Worm (Caenorhabditis elegans) whole organism, late embryonic: Measurements from ENCODE around the gene C11E4.8.
A peak's percentile ranks its signal among the peaks of the same experiment; 100 is the strongest.

Experiments
- C08G9.2 ChIP-seq: sonication (generic microtip); optimal IDR thresholded peaks from 2 replicates; lab custom pipeline; 2016; ENCODE audit warnings: mild to moderate bottlenecking, missing genetic modification characterization, moderate library complexity, missing compliant biosample characterization
- C38D4.7 ChIP-seq: fragments of 200-800 bp; sonication (Bioruptor generic); optimal IDR thresholded peaks from 2 replicates; lab custom pipeline; 2018; ENCODE audit warnings: mild to moderate bottlenecking, missing genetic modification characterization, moderate library complexity, missing compliant biosample characterization
- K02D7.2 ChIP-seq: sonication (generic microtip); optimal IDR thresholded peaks from 2 replicates; lab custom pipeline; 2017; ENCODE audit warnings: mild to moderate bottlenecking, missing genetic modification characterization, missing compliant biosample characterization
- K09A11.1 ChIP-seq: sonication (generic microtip); optimal IDR thresholded peaks from 2 replicates; lab custom pipeline; 2017; ENCODE audit warnings: antibody characterized with exemption, mild to moderate bottlenecking, missing genetic modification characterization, missing compliant biosample characterization; ENCODE audit not compliant: insufficient read depth
- Y22D7AL.16 ChIP-seq: sonication (generic microtip); optimal IDR thresholded peaks from 2 replicates; lab custom pipeline; 2016; ENCODE audit warnings: missing genetic modification characterization, missing compliant biosample characterization
- ahr-1 ChIP-seq: sonication (generic microtip); optimal IDR thresholded peaks from 2 replicates; lab custom pipeline; 2016; ENCODE audit warnings: missing genetic modification characterization, missing compliant biosample characterization
- ama-1 ChIP-seq: fragments of 150-350 bp; optimal IDR thresholded peaks from 2 replicates; lab custom pipeline; 2014
- ceh-19 ChIP-seq: fragments of 200-800 bp; sonication (Bioruptor generic); optimal IDR thresholded peaks from 2 replicates; lab custom pipeline; 2018; ENCODE audit warnings: mild to moderate bottlenecking, missing genetic modification characterization, missing compliant biosample characterization
- ceh-2 ChIP-seq: sonication (generic microtip); optimal IDR thresholded peaks from 2 replicates; lab custom pipeline; 2016; ENCODE audit warnings: missing genotype, missing genetic modification characterization, missing compliant biosample characterization
- ceh-31 ChIP-seq: sonication (generic microtip); optimal IDR thresholded peaks from 2 replicates; lab custom pipeline; 2016; ENCODE audit warnings: missing genetic modification characterization, missing compliant biosample characterization
- ceh-34 ChIP-seq: sonication (generic microtip); optimal IDR thresholded peaks from 2 replicates; lab custom pipeline; 2016; ENCODE audit warnings: mild to moderate bottlenecking, missing genetic modification characterization, missing compliant biosample characterization
- ceh-6 ChIP-seq: fragments of 200-800 bp; sonication (Bioruptor generic); optimal IDR thresholded peaks from 2 replicates; lab custom pipeline; 2018; ENCODE audit warnings: mild to moderate bottlenecking, missing genetic modification characterization, missing compliant biosample characterization
- ceh-9 ChIP-seq: sonication (generic microtip); optimal IDR thresholded peaks from 2 replicates; lab custom pipeline; 2016; ENCODE audit warnings: mild to moderate bottlenecking, missing genetic modification characterization, inconsistent platforms, missing compliant biosample characterization
- che-1 ChIP-seq: sonication (generic microtip); optimal IDR thresholded peaks from 2 replicates; lab custom pipeline; 2016; ENCODE audit warnings: mild to moderate bottlenecking, missing genetic modification characterization, missing compliant biosample characterization
- elt-4 ChIP-seq: sonication (generic microtip); optimal IDR thresholded peaks from 2 replicates; lab custom pipeline; 2016; ENCODE audit warnings: missing genetic modification characterization, missing compliant biosample characterization
- ets-4 ChIP-seq: sonication (generic microtip); optimal IDR thresholded peaks from 2 replicates; lab custom pipeline; 2016; ENCODE audit warnings: missing genetic modification characterization, missing compliant biosample characterization
- fkh-10 ChIP-seq: fragments of 150-350 bp; optimal IDR thresholded peaks from 2 replicates; lab custom pipeline; 2014; ENCODE audit warnings: missing biosample characterization, missing genetic modification reagents, missing genetic modification characterization
- fkh-6 ChIP-seq: sonication (generic microtip); optimal IDR thresholded peaks from 2 replicates; lab custom pipeline; 2016; ENCODE audit warnings: missing genetic modification characterization, missing compliant biosample characterization
- gmeb-2 ChIP-seq: sonication (generic microtip); optimal IDR thresholded peaks from 2 replicates; lab custom pipeline; 2016; ENCODE audit warnings: missing genetic modification characterization, inconsistent platforms, missing compliant biosample characterization
- hlh-6 ChIP-seq: sonication (generic microtip); optimal IDR thresholded peaks from 2 replicates; lab custom pipeline; 2016; ENCODE audit warnings: missing genotype, missing genetic modification characterization, missing compliant biosample characterization
- hlh-8 ChIP-seq: sonication (generic microtip); optimal IDR thresholded peaks from 2 replicates; lab custom pipeline; 2016; ENCODE audit warnings: missing genotype, missing genetic modification characterization, missing compliant biosample characterization
- lin-11 ChIP-seq: fragments of 200-800 bp; sonication (Bioruptor generic); optimal IDR thresholded peaks from 2 replicates; lab custom pipeline; 2018; ENCODE audit warnings: mild to moderate bottlenecking, missing genetic modification characterization, missing compliant biosample characterization
- madf-2 ChIP-seq: sonication (generic microtip); optimal IDR thresholded peaks from 2 replicates; lab custom pipeline; 2017; ENCODE audit warnings: missing genetic modification characterization, missing compliant biosample characterization
- mec-3 ChIP-seq: sonication (generic microtip); optimal IDR thresholded peaks from 2 replicates; lab custom pipeline; 2016; ENCODE audit warnings: borderline replicate concordance, missing genetic modification characterization, missing compliant biosample characterization
- npax-4 ChIP-seq: sonication (generic microtip); optimal IDR thresholded peaks from 2 replicates; lab custom pipeline; 2016; ENCODE audit warnings: missing genetic modification characterization, missing compliant biosample characterization
- pag-3 ChIP-seq: sonication (generic microtip); optimal IDR thresholded peaks from 2 replicates; lab custom pipeline; 2016; ENCODE audit warnings: missing compliant biosample characterization, missing genetic modification characterization, borderline replicate concordance
- pha-2 ChIP-seq: sonication (generic microtip); optimal IDR thresholded peaks from 2 replicates; lab custom pipeline; 2017; ENCODE audit warnings: mild to moderate bottlenecking, missing genetic modification characterization, missing compliant biosample characterization
- pha-4 ChIP-seq: fragments of 150-350 bp; optimal IDR thresholded peaks from 2 replicates; lab custom pipeline; 2018; ENCODE audit warnings: missing biosample characterization, missing genetic modification reagents, missing genetic modification characterization
- pros-1 ChIP-seq: fragments of 150-350 bp; optimal IDR thresholded peaks from 2 replicates; lab custom pipeline; 2014; ENCODE audit warnings: missing biosample characterization, missing genetic modification reagents, missing genetic modification characterization
- ref-2 ChIP-seq: sonication (generic microtip); optimal IDR thresholded peaks from 2 replicates; lab custom pipeline; 2016; ENCODE audit warnings: missing genetic modification characterization, missing compliant biosample characterization
- rnt-1 ChIP-seq: sonication (generic microtip); optimal IDR thresholded peaks from 2 replicates; lab custom pipeline; 2016; ENCODE audit warnings: missing genetic modification characterization, missing compliant biosample characterization
- sdc-2 ChIP-seq: sonication (generic microtip); optimal IDR thresholded peaks from 2 replicates; lab custom pipeline; 2016; ENCODE audit warnings: missing genotype, missing genetic modification characterization, missing compliant biosample characterization
- sox-4 ChIP-seq: sonication (generic microtip); optimal IDR thresholded peaks from 2 replicates; lab custom pipeline; 2017; ENCODE audit warnings: mild to moderate bottlenecking, missing genetic modification characterization, inconsistent platforms, missing compliant biosample characterization
- syd-9 ChIP-seq: sonication (generic microtip); optimal IDR thresholded peaks from 2 replicates; lab custom pipeline; 2016; ENCODE audit warnings: mild to moderate bottlenecking, missing genetic modification characterization, moderate library complexity, missing compliant biosample characterization
- tbx-2 ChIP-seq: sonication (generic microtip); optimal IDR thresholded peaks from 2 replicates; lab custom pipeline; 2016; ENCODE audit warnings: missing genetic modification characterization, missing compliant biosample characterization
- ttx-3 ChIP-seq: sonication (generic microtip); optimal IDR thresholded peaks from 2 replicates; lab custom pipeline; 2016; ENCODE audit warnings: missing genetic modification reagents, missing genetic modification characterization, missing compliant biosample characterization
- unc-3 ChIP-seq, 2 experiments: fragments of 200-800 bp in 1 of 2; sonication (Bioruptor generic) in 1 of 2; sonication (generic microtip) in 1 of 2; conservative IDR thresholded peaks in 1 of 2; optimal IDR thresholded peaks in 1 of 2; 2 replicates each; pipeline versions ENCODE4 v1.3.6 to Lab custom; 2016 to 2022; ENCODE audit warnings: missing compliant biosample characterization in 2 of 2, missing genetic modification characterization in 2 of 2, missing genetic modification reagents in 1 of 2
- unc-42 ChIP-seq: sonication (generic microtip); optimal IDR thresholded peaks from 2 replicates; lab custom pipeline; 2016; ENCODE audit warnings: missing genotype, missing genetic modification characterization, missing compliant biosample characterization
- unc-55 ChIP-seq: sonication (generic microtip); optimal IDR thresholded peaks from 2 replicates; lab custom pipeline; 2017; ENCODE audit warnings: missing biosample characterization, missing genetic modification reagents, missing genetic modification characterization
- unc-86 ChIP-seq: sonication (generic microtip); optimal IDR thresholded peaks from 2 replicates; lab custom pipeline; 2016; ENCODE audit warnings: missing genetic modification characterization, missing compliant biosample characterization
- zip-5 ChIP-seq: sonication (generic microtip); optimal IDR thresholded peaks from 2 replicates; lab custom pipeline; 2016; ENCODE audit warnings: missing genetic modification characterization, missing compliant biosample characterization

The C11E4.8 gene

DNA sequence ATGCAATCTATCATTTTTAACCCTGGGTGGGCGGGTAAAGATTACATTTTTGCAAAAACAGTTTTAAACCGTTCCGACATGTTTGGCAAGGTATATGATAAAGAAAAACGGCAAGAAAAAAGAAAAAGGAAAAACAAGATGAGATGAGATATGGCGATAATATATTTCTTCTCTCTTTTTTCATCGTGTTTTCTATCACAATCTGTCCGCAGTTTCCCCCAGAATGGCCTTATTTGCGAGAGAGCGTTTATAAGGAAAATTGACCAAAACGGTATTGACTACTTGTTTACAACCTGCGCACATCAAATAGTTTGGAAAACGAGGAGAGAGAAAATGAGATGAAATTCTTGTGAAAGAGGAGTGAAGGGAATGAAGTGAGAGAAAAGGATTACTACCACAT is 47.2 kb downstream of the C11E4.8 start:
- TF ChIP-seq unc-55 (GFP tag; lab: Kevin White, UChicago) (no peak), sox-4 (tag; lab: Kevin White, UChicago) (no peak), K02D7.2 (no peak), ceh-34 (tag; lab: Kevin White, UChicago) (no peak), elt-4 (no peak), ref-2 (tag; lab: Kevin White, UChicago) (no peak), ttx-3 (tag; lab: Kevin White, UChicago) (no peak), lin-11 (no peak), ets-4 (tag; lab: Kevin White, UChicago) (no peak), pag-3 (no peak), ceh-9 (tag; lab: Kevin White, UChicago) (no peak), unc-3 (GFP tag; conservative IDR thresholded peaks at IDR 0.05; lab: Robert Waterston, UW) (no peak), unc-3 (tag; optimal IDR thresholded peaks at IDR 0.05; lab: Kevin White, UChicago) (no peak), Y22D7AL.16 (tag; lab: Kevin White, UChicago) (no peak), npax-4 (tag; lab: Kevin White, UChicago) (no peak), pros-1 (tag; lab: Kevin White, UChicago) (no peak), gmeb-2 (tag; lab: Kevin White, UChicago) (no peak), ceh-19 (no peak), unc-86 (tag; lab: Kevin White, UChicago) (no peak), madf-2 (tag; lab: Kevin White, UChicago) (no peak)

DNA sequence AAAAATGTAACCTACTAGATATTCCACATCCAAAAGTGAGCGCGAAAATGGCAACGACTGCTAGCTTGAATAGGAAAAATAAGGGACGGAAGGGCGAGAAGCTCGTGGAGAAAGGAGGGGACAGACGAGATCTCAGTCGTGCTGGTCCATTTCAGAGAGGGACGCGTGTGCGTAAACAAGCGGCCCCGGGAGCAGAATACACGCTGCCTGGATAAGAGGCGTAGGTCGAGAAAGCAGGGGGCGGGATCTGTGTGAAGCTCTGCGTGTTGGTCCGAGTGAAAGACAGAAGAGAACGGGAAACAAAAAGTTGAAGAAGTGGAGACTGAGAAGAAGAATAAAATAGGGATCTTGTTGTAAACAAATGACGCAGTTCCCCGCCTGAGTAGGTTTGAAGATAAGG is 48.3 kb downstream of the C11E4.8 start, which contains the start of gene T14B1.1:
Gene T14B1.1 (minus strand): TSS at position 170 of the 400 bp plus-strand sequence.
- no peak for TF ChIP-seq K02D7.2
- TF ChIP-seq rnt-1 (tag; lab: Kevin White, UChicago): peak; percentile 16
- TF ChIP-seq ceh-31 (tag; lab: Kevin White, UChicago): peak; percentile 55
- TF ChIP-seq hlh-6: peak; percentile 23
- no peak for TF ChIP-seq mec-3 (tag; lab: Kevin White, UChicago)
- no peak for TF ChIP-seq lin-11
- peak; percentile 17 for TF ChIP-seq unc-42 (tag; lab: Kevin White, UChicago)
- no peak for TF ChIP-seq ahr-1
- TF ChIP-seq syd-9 (tag; lab: Kevin White, UChicago): peak; percentile 46
- peak; percentile 20 for TF ChIP-seq ref-2 (tag; lab: Kevin White, UChicago)
- TF ChIP-seq madf-2 (tag; lab: Kevin White, UChicago): no peak
- TF ChIP-seq unc-55 (GFP tag; lab: Kevin White, UChicago): no peak
- TF ChIP-seq ceh-34 (tag; lab: Kevin White, UChicago): peak; percentile 4
- peak; percentile 13 for TF ChIP-seq tbx-2

DNA sequence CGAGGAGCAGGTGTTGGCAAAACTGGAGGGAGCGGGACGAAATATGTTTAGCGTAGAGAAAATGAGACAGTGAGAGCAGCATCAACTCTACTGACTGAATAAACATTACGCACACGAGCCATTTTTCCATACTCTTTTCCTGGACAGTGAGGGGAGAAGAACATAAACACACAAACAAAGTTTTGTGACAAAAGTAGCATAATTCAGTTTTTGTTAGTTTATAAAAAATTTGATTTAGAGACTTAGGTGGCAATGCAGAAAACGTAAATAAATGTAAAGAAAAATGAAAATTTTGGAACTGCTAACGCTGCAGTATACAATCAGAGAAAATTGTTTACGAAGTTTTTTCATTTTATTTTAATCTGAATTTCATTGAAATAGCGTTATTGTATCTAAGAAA is 53.0 kb downstream of the C11E4.8 start:
- TF ChIP-seq K09A11.1 (tag; lab: Kevin White, UChicago) (no peak), ceh-34 (tag; lab: Kevin White, UChicago) (no peak), sdc-2 (tag; lab: Kevin White, UChicago) (no peak), unc-86 (tag; lab: Kevin White, UChicago) (no peak), fkh-10 (GFP tag; lab: Kevin White, UChicago) (no peak)

DNA sequence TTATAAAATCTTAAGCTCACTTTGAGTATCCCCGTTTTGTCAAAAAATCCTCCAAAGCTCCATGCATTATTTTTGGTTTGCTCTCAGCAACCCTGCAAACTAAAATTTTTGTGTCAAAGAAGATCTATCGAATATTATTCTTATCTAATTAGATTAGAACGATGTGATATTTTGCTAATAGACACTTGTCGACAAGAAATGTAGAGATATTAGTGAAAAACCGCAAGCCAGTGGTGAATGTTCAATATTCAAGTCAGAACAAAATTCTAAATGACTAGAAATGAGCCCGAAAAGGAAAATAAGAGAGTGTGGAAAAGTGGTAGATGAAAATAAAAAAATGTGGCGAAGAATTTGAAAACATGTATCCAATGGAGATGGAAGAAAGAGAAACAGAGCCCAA is 54.6 kb downstream of the C11E4.8 start, which contains the start of gene C43C3.4:
Gene C43C3.4 (minus strand): TSS at position 101 of the 400 bp plus-strand sequence.
- no peak for TF ChIP-seq C38D4.7
- no peak for TF ChIP-seq unc-3 (GFP tag; conservative IDR thresholded peaks at IDR 0.05; lab: Robert Waterston, UW)
- TF ChIP-seq unc-3 (tag; optimal IDR thresholded peaks at IDR 0.05; lab: Kevin White, UChicago): no peak
- TF ChIP-seq pha-4: no peak
- no peak for TF ChIP-seq pag-3
- TF ChIP-seq pha-2 (tag; lab: Kevin White, UChicago): no peak
- no peak for TF ChIP-seq hlh-8 (tag; lab: Kevin White, UChicago)
- no peak for TF ChIP-seq unc-55 (GFP tag; lab: Kevin White, UChicago)
- no peak for TF ChIP-seq ceh-2 (tag; lab: Kevin White, UChicago)
- no peak for TF ChIP-seq ceh-6 (GFP tag; lab: Kevin White, UChicago)
- TF ChIP-seq K02D7.2: no peak
- TF ChIP-seq tbx-2: no peak
- no peak for TF ChIP-seq zip-5 (tag; lab: Kevin White, UChicago)
- no peak for TF ChIP-seq ama-1 (lab: Kevin White, UChicago)
- TF ChIP-seq C08G9.2 (tag; lab: Kevin White, UChicago): no peak
- TF ChIP-seq fkh-6 (tag; lab: Kevin White, UChicago): no peak
- TF ChIP-seq Y22D7AL.16 (tag; lab: Kevin White, UChicago): no peak
- no peak for TF ChIP-seq che-1
- TF ChIP-seq ttx-3 (tag; lab: Kevin White, UChicago): no peak
